Worm (Caenorhabditis elegans) whole organism, early embryonic: ENCODE results near the gene eif-2Bdelta.

Experiments used
- B0310.2 ChIP-seq: sonication (generic microtip); optimal IDR thresholded peaks from 2 replicates; lab custom pipeline; 2016; ENCODE audit warnings: mild to moderate bottlenecking, missing genetic modification characterization, missing compliant biosample characterization
- F13C5.2 ChIP-seq: sonication (generic microtip); optimal IDR thresholded peaks from 2 replicates; lab custom pipeline; 2017; ENCODE audit warnings: mild to moderate bottlenecking, missing genetic modification characterization, inconsistent platforms, missing compliant biosample characterization
- aly-1 ChIP-seq: sonication (generic microtip); optimal IDR thresholded peaks from 2 replicates; lab custom pipeline; 2016; ENCODE audit warnings: missing genetic modification characterization, missing compliant biosample characterization
- ama-1 ChIP-seq: fragments of 150-350 bp; optimal IDR thresholded peaks from 2 replicates; lab custom pipeline; 2014
- ceh-13 ChIP-seq: fragments of 200-800 bp; sonication (Bioruptor generic); optimal IDR thresholded peaks from 2 replicates; lab custom pipeline; 2018; ENCODE audit warnings: mild to moderate bottlenecking, missing genetic modification characterization, missing compliant biosample characterization
- ceh-36 ChIP-seq: sonication (generic microtip); optimal IDR thresholded peaks from 2 replicates; lab custom pipeline; 2016; ENCODE audit warnings: missing genetic modification characterization, inconsistent platforms, missing compliant biosample characterization
- flt-1 ChIP-seq: fragments of 200-800 bp; sonication (Bioruptor generic); IDR thresholded peaks from 2 replicates; pipeline ENCODE4 v1.3.6; 2022; ENCODE audit warnings: missing genetic modification characterization, missing compliant biosample characterization
- hmg-4 ChIP-seq: fragments of 200-800 bp; sonication (Bioruptor generic); optimal IDR thresholded peaks from 2 replicates; lab custom pipeline; 2018; ENCODE audit warnings: mild to moderate bottlenecking, missing genetic modification characterization, missing compliant biosample characterization
- hnd-1 ChIP-seq: sonication (generic microtip); optimal IDR thresholded peaks from 2 replicates; lab custom pipeline; 2016; ENCODE audit warnings: missing genetic modification characterization, missing compliant biosample characterization
- pes-1 ChIP-seq: fragments of 200-800 bp; sonication (Bioruptor generic); IDR thresholded peaks from 2 replicates; pipeline ENCODE4 v1.3.6; 2022; ENCODE audit warnings: missing genetic modification reagents, missing genetic modification characterization, missing compliant biosample characterization
- scrt-1 ChIP-seq: fragments of 200-800 bp; sonication (Bioruptor generic); IDR thresholded peaks from 2 replicates; pipeline ENCODE4 v1.3.6; 2022; ENCODE audit warnings: missing genetic modification characterization, missing compliant biosample characterization
- sea-1 ChIP-seq: fragments of 200-800 bp; sonication (Bioruptor generic); conservative IDR thresholded peaks from 2 replicates; pipeline ENCODE4 v1.3.6; 2022; ENCODE audit warnings: missing genetic modification characterization, missing compliant biosample characterization
- tbx-11 ChIP-seq: fragments of 200-800 bp; sonication (Bioruptor generic); IDR thresholded peaks from 2 replicates; pipeline ENCODE4 v1.3.6; 2022; ENCODE audit warnings: missing genetic modification characterization, missing compliant biosample characterization
- tbx-37 ChIP-seq: fragments of 200-800 bp; sonication (Bioruptor generic); conservative IDR thresholded peaks from 2 replicates; pipeline ENCODE4 v1.3.6; 2022; ENCODE audit warnings: missing genetic modification reagents, missing genetic modification characterization, missing compliant biosample characterization

DNA sequence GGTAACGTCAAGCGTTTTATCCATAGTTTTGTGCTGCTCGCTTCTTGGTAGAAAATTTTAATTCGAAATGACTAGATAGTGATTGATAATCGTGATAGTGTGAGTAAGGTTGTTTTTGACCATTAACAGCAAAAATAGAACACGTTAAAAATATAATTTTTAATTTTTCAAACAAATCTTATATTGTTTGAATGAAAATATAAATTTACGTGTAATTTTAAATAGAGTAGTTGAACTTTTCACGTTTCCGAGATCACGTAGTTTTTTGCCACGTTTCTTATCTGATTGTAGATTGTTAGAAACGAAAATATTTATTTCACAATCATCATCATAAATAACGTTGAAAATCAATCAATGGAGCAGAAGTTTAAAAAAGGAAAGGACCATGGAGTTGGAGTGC, 17.9 kb downstream of the eif-2Bdelta start, which contains the start of the genes C50F4.10 and pfk-1.2:
- TF ChIP-seq tbx-37 (GFP tag; lab: Robert Waterston, UW) (no peak), ama-1 (no peak), hnd-1 (tag; lab: Kevin White, UChicago) (no peak), F13C5.2 (tag; lab: Kevin White, UChicago) (no peak), aly-1 (tag; lab: Kevin White, UChicago) (no peak), hmg-4 (no peak), ceh-36 (tag; lab: Kevin White, UChicago) (no peak), ceh-13 (GFP tag; lab: Kevin White, UChicago) (no peak), pes-1 (GFP tag; lab: Robert Waterston, UW) (no peak), B0310.2 (no peak), sea-1 (GFP tag; lab: Robert Waterston, UW) (no peak), tbx-11 (GFP tag; lab: Robert Waterston, UW) (no peak), flt-1 (GFP tag; lab: Robert Waterston, UW) (no peak), scrt-1 (no peak)
